Fruit fly (Drosophila melanogaster) whole organism, larva: ENCODE results near the gene CG13003.

ENCODE experiments used
- noc ChIP-seq: fragments of 200-800 bp; sonication (Bioruptor generic); optimal IDR thresholded peaks from 3 replicates; lab custom pipeline; 2019; ENCODE audit warnings: missing biosample characterization, mild to moderate bottlenecking, missing genetic modification characterization, moderate library complexity

Gene CG13003

dm6 chrX:16897087-16897486 is 20.7 kb upstream of the CG13003 start, which contains the start of gene CG33252:
TSS of gene CG33252 (minus strand) at chrX:16897187.
- TF ChIP-seq noc: no peak

DNA sequence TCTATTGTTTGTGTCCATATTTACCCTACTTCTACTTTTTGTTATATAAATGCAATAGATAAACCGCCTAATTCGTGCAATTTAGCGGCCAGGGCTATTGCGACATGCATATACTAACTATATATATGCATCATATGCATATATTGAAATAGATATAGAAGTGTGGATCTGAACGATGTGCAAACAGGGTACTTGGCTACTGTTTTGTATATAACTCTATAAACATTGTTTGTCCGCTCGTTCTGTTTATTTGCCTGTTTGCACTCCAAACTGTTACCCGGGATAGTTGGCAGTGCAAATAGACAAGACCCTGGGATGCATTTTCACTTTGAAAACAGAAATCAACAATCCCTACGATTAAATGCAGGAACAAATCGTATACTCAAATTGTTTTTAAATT is 16.7 kb upstream of the CG13003 start:
- TF ChIP-seq noc: no peak

- peak; percentile 74 for TF ChIP-seq noc
Observed at dm6 chrX:16890599-16890998, 14.3 kb upstream of the CG13003 start.

DNA sequence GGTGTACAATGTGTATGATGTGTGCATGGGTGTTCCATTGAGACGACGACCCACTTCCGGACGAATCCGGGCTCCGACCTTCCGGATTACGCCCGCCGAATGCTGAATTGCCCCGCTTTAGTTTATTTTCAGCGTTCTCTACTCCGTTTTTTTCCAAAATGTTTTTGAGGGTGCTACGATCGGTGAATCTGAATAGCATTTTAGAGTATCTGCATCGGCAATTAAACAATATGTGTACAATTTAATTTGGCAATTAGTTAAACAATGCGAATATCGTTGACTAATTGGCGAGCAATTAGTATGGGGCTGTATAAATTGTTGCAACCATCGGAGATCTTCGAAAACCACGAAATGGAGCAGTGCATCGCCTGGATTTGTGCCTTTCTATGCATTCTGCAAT is 13.2 kb upstream of the CG13003 start, which contains the start of gene CG13002:
Gene CG13002 (plus strand): TSS at position 301 of the 400 bp plus-strand sequence.
- no peak for TF ChIP-seq noc

DNA sequence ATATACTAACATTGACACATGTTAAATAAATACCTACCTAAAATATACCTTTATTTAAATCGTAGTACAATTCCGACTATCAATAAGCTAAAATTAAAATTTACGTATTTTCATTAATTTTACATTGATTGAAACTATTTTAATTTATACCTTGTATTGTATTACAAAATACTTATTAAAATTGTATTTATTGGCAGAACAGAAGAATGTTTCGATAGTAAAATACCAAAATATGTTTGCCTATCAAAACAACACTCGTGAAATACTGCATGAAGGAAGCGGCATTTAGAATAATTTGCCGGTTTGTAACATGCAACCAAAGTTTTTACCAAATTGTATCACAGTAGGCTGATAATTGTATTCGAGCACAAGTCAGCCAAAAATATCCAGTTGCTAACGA is 10.2 kb upstream of the CG13003 start, which contains the start of the genes DENR and CG4880:
Gene DENR (minus strand): TSS at position 10 of the 400 bp plus-strand sequence.
Gene CG4880 (plus strand): TSS at position 268 of the 400 bp plus-strand sequence.
- no peak for TF ChIP-seq noc

DNA sequence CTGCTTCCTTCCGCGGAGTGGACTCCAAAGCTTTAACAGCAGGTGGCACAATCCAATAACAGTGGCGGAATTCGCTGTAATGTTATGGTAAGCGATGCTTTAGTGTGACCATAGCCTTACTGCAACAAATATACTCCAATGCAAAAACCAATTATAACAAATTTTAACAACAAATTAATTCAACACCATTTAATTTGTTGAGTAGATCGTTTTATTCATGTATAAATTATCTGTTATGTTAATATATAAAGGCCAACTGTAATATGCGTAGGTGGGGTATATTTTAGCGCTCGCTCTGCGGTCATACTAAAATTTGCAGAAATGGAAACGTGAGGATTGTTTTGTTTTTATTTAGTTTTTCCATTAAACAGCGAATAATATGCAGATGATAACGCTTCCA is 7.9 kb upstream of the CG13003 start, which contains the start of the genes Nprl2 and Polr3I:
Gene Nprl2 (minus strand): TSS at position 86 of the 400 bp plus-strand sequence.
Gene Polr3I (plus strand): TSS at position 302 of the 400 bp plus-strand sequence.
- no peak for TF ChIP-seq noc

- TF ChIP-seq noc: no peak
Observed at dm6 chrX:16881015-16881414, 4.7 kb upstream of the CG13003 start, which contains the start of gene CG4872. TSS of gene CG4872 (plus strand) at chrX:16881347.

- TF ChIP-seq noc: no peak
Observed at dm6 chrX:16880013-16880412, 3.7 kb upstream of the CG13003 start.

DNA sequence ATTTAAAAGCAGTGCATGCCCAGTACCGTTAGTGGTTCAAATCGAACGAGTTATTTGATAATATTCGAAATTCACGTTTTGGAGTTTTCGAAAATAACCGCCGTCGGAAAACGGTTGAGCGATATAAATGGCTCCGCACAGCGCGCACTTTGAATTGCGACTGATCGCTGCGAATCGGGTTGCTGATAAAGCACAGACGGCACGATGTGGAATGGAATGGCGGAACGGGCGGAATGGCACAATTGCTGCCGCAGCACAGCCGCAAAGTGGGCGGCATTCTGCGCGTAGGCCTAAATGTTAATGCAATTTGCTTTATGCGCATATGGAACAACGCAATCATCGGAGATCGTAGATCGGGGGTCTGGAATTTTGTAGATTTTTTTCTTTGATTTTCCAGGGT is 1.7 kb downstream of the CG13003 start:
- no peak for TF ChIP-seq noc

DNA sequence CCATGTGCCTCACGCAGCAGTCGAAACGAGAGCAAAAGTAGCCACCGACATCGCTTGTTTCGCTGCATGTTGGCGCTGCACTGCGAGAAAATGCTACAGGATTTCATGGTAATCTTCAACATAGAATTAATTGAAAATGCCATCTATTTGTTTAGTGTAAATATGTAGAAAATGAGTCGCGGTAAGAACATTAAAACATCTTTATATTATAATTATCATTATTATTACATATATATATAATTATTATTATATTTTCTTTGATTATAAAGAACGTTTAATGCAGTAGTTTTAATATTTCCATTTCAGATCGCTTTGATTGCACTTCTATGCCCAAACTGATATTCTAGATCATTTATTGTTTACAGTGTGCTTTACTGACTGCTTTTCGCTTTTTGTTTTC is 3.3 kb downstream of the CG13003 start:
- TF ChIP-seq noc: no peak

DNA sequence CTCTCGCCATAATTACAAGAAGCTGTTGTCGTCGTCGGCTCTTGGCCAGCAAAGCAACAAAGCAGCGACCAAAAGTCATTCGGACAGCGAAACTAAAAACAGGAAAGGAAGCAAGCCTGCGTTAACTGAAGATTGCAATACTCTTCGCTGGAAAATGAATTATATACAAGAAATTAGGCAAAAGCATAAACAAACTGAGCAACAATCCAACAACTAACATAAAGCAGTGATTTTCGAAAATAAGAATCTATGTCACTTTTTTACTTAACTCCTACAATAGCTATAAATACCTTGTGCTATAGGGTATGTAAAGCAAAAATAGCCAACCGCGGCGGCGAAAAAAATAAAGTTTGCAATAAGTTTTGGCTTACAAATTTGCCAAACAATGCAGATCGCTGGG is 4.5 kb downstream of the CG13003 start:
- no peak for TF ChIP-seq noc

DNA sequence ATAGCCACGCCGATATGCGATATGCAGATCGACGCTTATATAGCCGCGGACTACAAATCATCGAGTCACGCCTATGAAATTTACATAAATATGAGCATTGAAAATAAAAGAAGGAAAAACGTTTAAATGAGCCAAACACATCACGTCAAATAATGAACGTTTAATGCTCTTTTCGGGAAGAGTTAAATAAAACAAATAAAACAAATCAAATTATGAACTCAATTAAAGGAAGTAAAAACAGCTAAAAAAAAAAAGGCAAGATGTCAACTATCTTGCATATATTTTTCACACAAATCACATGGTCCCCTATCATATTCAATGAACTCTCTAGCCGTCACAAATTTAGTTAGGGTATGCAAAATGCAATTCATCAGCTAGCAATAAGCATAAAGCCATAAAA is 8.7 kb downstream of the CG13003 start:
- no peak for TF ChIP-seq noc

dm6 chrX:16859732-16860131 is 16.6 kb downstream of the CG13003 start:
- no peak for TF ChIP-seq noc

dm6 chrX:16854746-16855145 is 21.6 kb downstream of the CG13003 start:
- TF ChIP-seq noc: peak; percentile 26

DNA sequence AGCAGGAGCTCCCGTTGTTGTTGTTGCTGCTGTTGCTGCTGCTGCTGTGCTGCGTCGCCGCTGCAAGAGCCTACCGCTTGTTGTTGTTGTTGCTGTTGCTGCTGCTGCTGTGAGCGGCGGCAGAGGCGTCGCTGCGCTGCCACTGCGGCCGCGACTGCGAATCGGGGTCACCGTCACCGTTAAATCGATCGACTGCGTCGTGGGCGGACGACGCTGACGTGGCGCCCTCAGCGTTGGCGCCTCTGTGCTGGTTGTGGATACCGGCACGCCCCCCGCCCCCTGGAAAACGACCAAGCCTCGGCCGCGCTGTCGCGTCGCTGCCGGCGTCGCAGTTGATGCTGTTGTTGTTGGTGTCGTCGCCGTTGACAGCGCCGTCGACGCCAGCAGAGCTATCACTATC is 26.8 kb downstream of the CG13003 start:
- TF ChIP-seq noc: no peak

DNA sequence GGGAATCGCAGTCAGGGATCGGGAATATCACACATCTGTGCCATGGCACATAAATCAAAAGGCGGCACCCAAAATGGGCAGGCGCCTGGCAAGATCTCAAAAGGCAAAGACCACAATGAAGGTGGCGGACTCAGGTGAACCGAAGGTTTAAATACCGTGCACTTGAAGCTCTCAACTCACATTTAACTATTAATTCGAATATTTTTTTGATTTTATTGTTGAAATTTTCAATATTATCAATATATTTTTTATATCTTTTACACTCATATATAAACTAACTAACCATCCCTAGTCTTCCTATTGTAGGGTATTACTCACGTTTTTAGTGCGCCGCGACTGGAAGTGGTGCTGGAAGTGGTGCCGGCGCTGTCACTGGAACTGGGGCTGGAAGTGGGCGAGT is 27.4 kb downstream of the CG13003 start:
- TF ChIP-seq noc: no peak

- no peak for TF ChIP-seq noc
Observed at dm6 chrX:16846575-16846974, 29.8 kb downstream of the CG13003 start.

DNA sequence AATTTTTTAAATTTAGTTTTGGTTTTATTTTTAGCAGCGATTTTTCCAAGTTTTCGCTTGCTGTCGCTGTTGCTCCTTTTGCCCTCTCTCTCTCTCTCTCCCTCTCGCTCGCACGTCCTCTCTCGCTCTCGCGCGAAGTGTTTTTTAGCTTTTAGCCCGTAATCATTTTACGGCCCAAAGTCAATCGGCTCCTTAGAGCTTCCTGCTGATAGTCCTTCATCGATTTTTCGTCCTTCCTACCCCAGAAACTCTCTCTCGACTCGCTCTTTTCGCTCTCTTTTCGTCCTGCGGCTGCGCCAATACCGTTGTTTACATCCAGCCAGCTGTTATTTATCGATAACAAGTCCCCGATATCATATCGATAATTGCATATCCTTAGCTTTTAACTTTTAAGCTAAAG is 32.0 kb downstream of the CG13003 start, which contains the start of gene RSG7:
Gene RSG7 (minus strand): TSS at position 139 of the 400 bp plus-strand sequence.
- no peak for TF ChIP-seq noc

DNA sequence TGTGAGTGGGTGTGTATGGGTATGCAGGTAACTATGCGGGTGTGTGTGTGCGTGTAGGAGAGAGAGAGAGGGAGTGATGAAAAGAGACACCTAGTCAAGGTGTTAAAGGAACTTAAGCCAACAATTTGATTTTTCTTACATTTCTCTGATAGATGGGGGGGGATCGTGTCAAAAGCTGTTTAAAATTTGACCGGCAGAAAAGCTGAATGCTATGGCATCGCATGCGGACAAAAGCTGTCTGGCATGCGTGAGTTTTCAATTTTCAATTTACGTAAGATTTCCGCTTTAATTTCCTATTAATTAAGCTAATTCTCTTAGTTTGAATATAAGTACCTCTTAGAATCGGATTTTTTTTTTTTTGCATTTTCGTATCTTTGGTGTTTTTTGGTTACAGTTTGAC is 36.4 kb downstream of the CG13003 start:
- TF ChIP-seq noc: no peak
